Worm (Caenorhabditis elegans) whole organism, early embryonic: ENCODE measurements around the gene DH11.2.

ENCODE experiments used
- B0310.2 ChIP-seq: sonication (generic microtip); optimal IDR thresholded peaks from 2 replicates; lab custom pipeline; 2016; ENCODE audit warnings: mild to moderate bottlenecking, missing genetic modification characterization, missing compliant biosample characterization
- F13C5.2 ChIP-seq: sonication (generic microtip); optimal IDR thresholded peaks from 2 replicates; lab custom pipeline; 2017; ENCODE audit warnings: mild to moderate bottlenecking, missing genetic modification characterization, inconsistent platforms, missing compliant biosample characterization
- aly-1 ChIP-seq: sonication (generic microtip); optimal IDR thresholded peaks from 2 replicates; lab custom pipeline; 2016; ENCODE audit warnings: missing genetic modification characterization, missing compliant biosample characterization
- ama-1 ChIP-seq: fragments of 150-350 bp; optimal IDR thresholded peaks from 2 replicates; lab custom pipeline; 2014
- ceh-13 ChIP-seq: fragments of 200-800 bp; sonication (Bioruptor generic); optimal IDR thresholded peaks from 2 replicates; lab custom pipeline; 2018; ENCODE audit warnings: mild to moderate bottlenecking, missing genetic modification characterization, missing compliant biosample characterization
- ceh-36 ChIP-seq: sonication (generic microtip); optimal IDR thresholded peaks from 2 replicates; lab custom pipeline; 2016; ENCODE audit warnings: missing genetic modification characterization, inconsistent platforms, missing compliant biosample characterization
- ets-7 ChIP-seq: sonication (generic microtip); optimal IDR thresholded peaks from 2 replicates; lab custom pipeline; 2016; ENCODE audit warnings: missing genotype, missing genetic modification characterization, missing compliant biosample characterization
- flt-1 ChIP-seq: fragments of 200-800 bp; sonication (Bioruptor generic); IDR thresholded peaks from 2 replicates; pipeline ENCODE4 v1.3.6; 2022; ENCODE audit warnings: missing genetic modification characterization, missing compliant biosample characterization
- hmbx-1 ChIP-seq: sonication (generic microtip); optimal IDR thresholded peaks from 2 replicates; lab custom pipeline; 2016; ENCODE audit warnings: mild to moderate bottlenecking, missing genetic modification characterization, missing compliant biosample characterization
- hmg-4 ChIP-seq: fragments of 200-800 bp; sonication (Bioruptor generic); optimal IDR thresholded peaks from 2 replicates; lab custom pipeline; 2018; ENCODE audit warnings: mild to moderate bottlenecking, missing genetic modification characterization, missing compliant biosample characterization
- hnd-1 ChIP-seq: sonication (generic microtip); optimal IDR thresholded peaks from 2 replicates; lab custom pipeline; 2016; ENCODE audit warnings: missing genetic modification characterization, missing compliant biosample characterization
- pes-1 ChIP-seq: fragments of 200-800 bp; sonication (Bioruptor generic); IDR thresholded peaks from 2 replicates; pipeline ENCODE4 v1.3.6; 2022; ENCODE audit warnings: missing genetic modification reagents, missing genetic modification characterization, missing compliant biosample characterization
- scrt-1 ChIP-seq: fragments of 200-800 bp; sonication (Bioruptor generic); IDR thresholded peaks from 2 replicates; pipeline ENCODE4 v1.3.6; 2022; ENCODE audit warnings: missing genetic modification characterization, missing compliant biosample characterization
- sea-1 ChIP-seq: fragments of 200-800 bp; sonication (Bioruptor generic); conservative IDR thresholded peaks from 2 replicates; pipeline ENCODE4 v1.3.6; 2022; ENCODE audit warnings: missing genetic modification characterization, missing compliant biosample characterization
- tbx-11 ChIP-seq: fragments of 200-800 bp; sonication (Bioruptor generic); IDR thresholded peaks from 2 replicates; pipeline ENCODE4 v1.3.6; 2022; ENCODE audit warnings: missing genetic modification characterization, missing compliant biosample characterization
- tbx-37 ChIP-seq: fragments of 200-800 bp; sonication (Bioruptor generic); conservative IDR thresholded peaks from 2 replicates; pipeline ENCODE4 v1.3.6; 2022; ENCODE audit warnings: missing genetic modification reagents, missing genetic modification characterization, missing compliant biosample characterization
- tra-4 ChIP-seq: sonication (generic microtip); optimal IDR thresholded peaks from 2 replicates; lab custom pipeline; 2017; ENCODE audit warnings: missing genetic modification characterization, missing compliant biosample characterization

DH11.2 gene

ce11 chrII:8012071-8013031, at the start of gene DH11.2:
Gene DH11.2, plus strand, starts transcription at chrII:8012816.
- TF ChIP-seq aly-1 (tag; lab: Kevin White, UChicago), result no peak
- no peak for TF ChIP-seq hnd-1 (tag; lab: Kevin White, UChicago)
- no peak for TF ChIP-seq tra-4 (tag; lab: Kevin White, UChicago)
- no peak for TF ChIP-seq tbx-37 (GFP tag; lab: Robert Waterston, UW)
- TF ChIP-seq ama-1 (lab: Kevin White, UChicago), result no peak
- TF ChIP-seq scrt-1 (GFP tag; lab: Robert Waterston, UW), result no peak
- TF ChIP-seq ceh-36 (tag; lab: Kevin White, UChicago), result no peak
- no peak for TF ChIP-seq F13C5.2 (tag; lab: Kevin White, UChicago)
- TF ChIP-seq B0310.2 (tag; lab: Kevin White, UChicago), result no peak
- TF ChIP-seq sea-1 (GFP tag; lab: Robert Waterston, UW), result no peak
- no peak for TF ChIP-seq pes-1 (GFP tag; lab: Robert Waterston, UW)
- no peak for TF ChIP-seq hmg-4 (GFP tag; lab: Kevin White, UChicago)
- TF ChIP-seq hmbx-1 (tag; lab: Kevin White, UChicago), result no peak
- no peak for TF ChIP-seq ceh-13 (GFP tag; lab: Kevin White, UChicago)
- no peak for TF ChIP-seq tbx-11 (GFP tag; lab: Robert Waterston, UW)
- TF ChIP-seq ets-7, result no peak
- TF ChIP-seq flt-1 (GFP tag; lab: Robert Waterston, UW), result no peak

- TF ChIP-seq pes-1 (GFP tag; lab: Robert Waterston, UW), result no peak
- no peak for TF ChIP-seq hmg-4 (GFP tag; lab: Kevin White, UChicago)
- no peak for TF ChIP-seq ceh-13 (GFP tag; lab: Kevin White, UChicago)
- TF ChIP-seq hnd-1 (tag; lab: Kevin White, UChicago), result no peak
- no peak for TF ChIP-seq aly-1 (tag; lab: Kevin White, UChicago)
These were observed 44.2 kb upstream of the DH11.2 start for ce11 chrII:7968393-7968792.

- no peak for TF ChIP-seq tbx-37 (GFP tag; lab: Robert Waterston, UW)
- TF ChIP-seq tbx-11 (GFP tag; lab: Robert Waterston, UW), result no peak
- no peak for TF ChIP-seq ceh-36 (tag; lab: Kevin White, UChicago)
- no peak for TF ChIP-seq hnd-1 (tag; lab: Kevin White, UChicago)
- no peak for TF ChIP-seq aly-1 (tag; lab: Kevin White, UChicago)
- no peak for TF ChIP-seq B0310.2 (tag; lab: Kevin White, UChicago)
- TF ChIP-seq sea-1 (GFP tag; lab: Robert Waterston, UW), result no peak
- TF ChIP-seq hmbx-1 (tag; lab: Kevin White, UChicago), result no peak
- TF ChIP-seq flt-1 (GFP tag; lab: Robert Waterston, UW), result no peak
- no peak for TF ChIP-seq ets-7
These were observed 38.3 kb upstream of the DH11.2 start for ce11 chrII:7974189-7974823.

ce11 chrII:7976308-7976707, 36.3 kb upstream of the DH11.2 start, which contains the start of gene DH11.5:
Gene DH11.5, plus strand, starts transcription at chrII:7976608.
- no peak for TF ChIP-seq scrt-1 (GFP tag; lab: Robert Waterston, UW)
- no peak for TF ChIP-seq ceh-13 (GFP tag; lab: Kevin White, UChicago)
- TF ChIP-seq aly-1 (tag; lab: Kevin White, UChicago), result no peak
- no peak for TF ChIP-seq F13C5.2 (tag; lab: Kevin White, UChicago)
- no peak for TF ChIP-seq tbx-11 (GFP tag; lab: Robert Waterston, UW)
- no peak for TF ChIP-seq flt-1 (GFP tag; lab: Robert Waterston, UW)
- TF ChIP-seq B0310.2 (tag; lab: Kevin White, UChicago), result no peak
- no peak for TF ChIP-seq tra-4 (tag; lab: Kevin White, UChicago)
- TF ChIP-seq sea-1 (GFP tag; lab: Robert Waterston, UW), result no peak
- no peak for TF ChIP-seq ets-7
- no peak for TF ChIP-seq tbx-37 (GFP tag; lab: Robert Waterston, UW)
- no peak for TF ChIP-seq hnd-1 (tag; lab: Kevin White, UChicago)
- no peak for TF ChIP-seq ama-1 (lab: Kevin White, UChicago)
- TF ChIP-seq ceh-36 (tag; lab: Kevin White, UChicago), result no peak
- no peak for TF ChIP-seq hmg-4 (GFP tag; lab: Kevin White, UChicago)
- TF ChIP-seq pes-1 (GFP tag; lab: Robert Waterston, UW), result no peak

- no peak for TF ChIP-seq hmbx-1 (tag; lab: Kevin White, UChicago)
- no peak for TF ChIP-seq flt-1 (GFP tag; lab: Robert Waterston, UW)
- TF ChIP-seq scrt-1 (GFP tag; lab: Robert Waterston, UW), result no peak
- no peak for TF ChIP-seq ceh-13 (GFP tag; lab: Kevin White, UChicago)
- no peak for TF ChIP-seq sea-1 (GFP tag; lab: Robert Waterston, UW)
- TF ChIP-seq hnd-1 (tag; lab: Kevin White, UChicago), result no peak
- no peak for TF ChIP-seq ets-7
- TF ChIP-seq B0310.2 (tag; lab: Kevin White, UChicago), result no peak
- no peak for TF ChIP-seq ama-1 (lab: Kevin White, UChicago)
- TF ChIP-seq hmg-4 (GFP tag; lab: Kevin White, UChicago), result no peak
- no peak for TF ChIP-seq tbx-37 (GFP tag; lab: Robert Waterston, UW)
- no peak for TF ChIP-seq F13C5.2 (tag; lab: Kevin White, UChicago)
- TF ChIP-seq aly-1 (tag; lab: Kevin White, UChicago), result no peak
These were observed 35.1 kb upstream of the DH11.2 start for ce11 chrII:7977513-7977912.

DNA sequence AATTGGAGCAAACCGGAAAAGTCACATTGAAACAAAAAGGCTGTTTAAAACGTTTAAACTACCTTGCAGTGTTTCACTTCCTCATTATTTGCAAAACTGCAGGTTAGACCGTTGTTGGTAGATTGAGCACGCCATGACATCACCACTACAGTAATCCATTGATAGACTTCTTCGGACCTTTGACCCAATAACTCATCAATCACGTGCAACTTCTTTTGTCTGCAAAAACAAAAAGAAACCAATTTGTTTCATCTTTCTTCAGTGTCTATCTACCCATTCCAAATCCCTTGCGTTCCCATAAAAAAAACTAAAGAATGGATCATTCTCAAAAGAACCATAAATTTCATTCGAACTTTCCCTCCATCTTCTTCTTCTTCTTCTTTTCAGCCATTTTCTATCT, 31.5 kb upstream of the DH11.2 start:
- TF ChIP-seq ets-7 (no peak), hmbx-1 (tag; lab: Kevin White, UChicago) (no peak), hnd-1 (tag; lab: Kevin White, UChicago) (no peak), sea-1 (GFP tag; lab: Robert Waterston, UW) (no peak), B0310.2 (tag; lab: Kevin White, UChicago) (no peak), ama-1 (lab: Kevin White, UChicago) (no peak), flt-1 (GFP tag; lab: Robert Waterston, UW) (no peak), hmg-4 (GFP tag; lab: Kevin White, UChicago) (no peak), tbx-11 (GFP tag; lab: Robert Waterston, UW) (no peak)
